Worm (Caenorhabditis elegans) whole organism, L1 larva: ENCODE data around the gene W08G11.3.
"Not testable (repeated sequence)": the region's sequence is repeated elsewhere in the genome, so short reads cannot be mapped to it uniquely, and the experiment has no call there.

ENCODE experiments used
- ama-1 ChIP-seq: fragments of 150-350 bp; optimal IDR thresholded peaks from 2 replicates; lab custom pipeline; 2014
- ceh-8 ChIP-seq: fragments of 200-800 bp; sonication (Bioruptor generic); optimal IDR thresholded peaks from 2 replicates; lab custom pipeline; 2018; ENCODE audit warnings: mild to moderate bottlenecking, missing genetic modification characterization, moderate library complexity, missing compliant biosample characterization
- ces-1 ChIP-seq: fragments of 150-350 bp; optimal IDR thresholded peaks from 2 replicates; lab custom pipeline; 2014; ENCODE audit warnings: missing biosample characterization, missing genetic modification reagents, missing genetic modification characterization
- elt-2 ChIP-seq: sonication (generic microtip); optimal IDR thresholded peaks from 2 replicates; lab custom pipeline; 2016; ENCODE audit warnings: missing genetic modification characterization, mild to moderate bottlenecking, inconsistent platforms, missing compliant biosample characterization, missing genetic modification reagents
- fos-1 ChIP-seq: fragments of 150-350 bp; optimal IDR thresholded peaks from 2 replicates; lab custom pipeline; 2014; ENCODE audit warnings: missing biosample characterization, missing genetic modification characterization
- jun-1 ChIP-seq: fragments of 150-350 bp; optimal IDR thresholded peaks from 2 replicates; lab custom pipeline; 2014; ENCODE audit warnings: missing biosample characterization, missing genetic modification reagents, missing genetic modification characterization
- pax-3 ChIP-seq: fragments of 200-800 bp; sonication (Bioruptor generic); optimal IDR thresholded peaks from 2 replicates; lab custom pipeline; 2018; ENCODE audit warnings: mild to moderate bottlenecking, missing genetic modification characterization, moderate library complexity, missing compliant biosample characterization
- tbx-2 ChIP-seq: sonication (generic microtip); optimal IDR thresholded peaks from 2 replicates; lab custom pipeline; 2016; ENCODE audit warnings: missing genetic modification characterization, missing compliant biosample characterization

ce11 chrV:16341497-16342257 is 25.8 kb upstream of the W08G11.3 start:
- TF ChIP-seq tbx-2 (tag; lab: Kevin White, UChicago); fos-1 (tag; lab: Kevin White, UChicago); ces-1 (GFP tag; lab: Kevin White, UChicago); ama-1 (lab: Kevin White, UChicago); elt-2 (tag; lab: Kevin White, UChicago); ceh-8 (GFP tag; lab: Kevin White, UChicago); jun-1; pax-3 (tag; lab: Kevin White, UChicago): not testable (repeated sequence)
